Worm (Caenorhabditis elegans) whole organism, young adult: ENCODE data around the gene actl-1.
A peak's percentile ranks its signal among the peaks of the same experiment; 100 is the strongest.

ENCODE experiments used
- B0019.2 ChIP-seq: fragments of 200-800 bp; sonication (Bioruptor generic); conservative IDR thresholded peaks from 2 replicates; pipeline ENCODE4 v1.3.6; 2022; ENCODE audit warnings: missing genetic modification reagents, missing genetic modification characterization, missing compliant biosample characterization
- B0035.1 ChIP-seq: sonication (generic microtip); optimal IDR thresholded peaks from 2 replicates; lab custom pipeline; 2016; ENCODE audit warnings: missing genetic modification characterization, mild to moderate bottlenecking, missing compliant biosample characterization, missing genotype, missing genetic modification reagents
- B0261.1 ChIP-seq: sonication (generic microtip); optimal IDR thresholded peaks from 2 replicates; lab custom pipeline; 2016; ENCODE audit warnings: mild to moderate bottlenecking, missing genetic modification characterization, moderate library complexity, missing compliant biosample characterization
- C17E4.6 ChIP-seq: fragments of 200-800 bp; sonication (Bioruptor generic); IDR thresholded peaks from 2 replicates; pipeline ENCODE4 v1.3.6; 2022; ENCODE audit warnings: missing genetic modification reagents, missing genetic modification characterization, missing compliant biosample characterization
- F49E8.2 ChIP-seq: sonication (generic microtip); optimal IDR thresholded peaks from 3 replicates; lab custom pipeline; 2017; ENCODE audit warnings: missing genetic modification characterization, mild to moderate bottlenecking, missing compliant biosample characterization, antibody characterized with exemption, moderate library complexity; ENCODE audit not compliant: insufficient read depth
- F52B5.7 ChIP-seq: sonication (generic microtip); optimal IDR thresholded peaks from 2 replicates; lab custom pipeline; 2016; ENCODE audit warnings: mild to moderate bottlenecking, missing genetic modification characterization, missing compliant biosample characterization
- F57C9.4 ChIP-seq: sonication (generic microtip); optimal IDR thresholded peaks from 2 replicates; lab custom pipeline; 2017; ENCODE audit warnings: mild to moderate bottlenecking, missing genetic modification characterization, missing compliant biosample characterization
- K11D2.4 ChIP-seq: fragments of 200-800 bp; sonication (Bioruptor generic); IDR thresholded peaks from 2 replicates; pipeline ENCODE4 v1.3.6; 2022; ENCODE audit warnings: missing genetic modification reagents, missing genetic modification characterization, missing compliant biosample characterization
- T07F8.4 ChIP-seq: sonication (generic microtip); optimal IDR thresholded peaks from 2 replicates; lab custom pipeline; 2016; ENCODE audit warnings: mild to moderate bottlenecking, missing genetic modification characterization, moderate library complexity, missing compliant biosample characterization
- T26A5.8 ChIP-seq: sonication (generic microtip); optimal IDR thresholded peaks from 2 replicates; lab custom pipeline; 2016; ENCODE audit warnings: missing genetic modification characterization, missing compliant biosample characterization
- Y53F4B.3 ChIP-seq: fragments of 200-800 bp; sonication (Bioruptor generic); IDR thresholded peaks from 2 replicates; pipeline ENCODE4 v1.3.6; 2022; ENCODE audit warnings: missing genetic modification reagents, missing genetic modification characterization, missing compliant biosample characterization
- Y79H2A.3 ChIP-seq: fragments of 200-800 bp; sonication (Bioruptor generic); conservative IDR thresholded peaks from 2 replicates; pipeline ENCODE4 v1.3.6; 2022; ENCODE audit warnings: missing genetic modification reagents, missing genetic modification characterization, missing compliant biosample characterization
- ZK185.1 ChIP-seq: sonication (generic microtip); optimal IDR thresholded peaks from 2 replicates; lab custom pipeline; 2016; ENCODE audit warnings: mild to moderate bottlenecking, missing genetic modification characterization, missing compliant biosample characterization; ENCODE audit not compliant: poor library complexity, severe bottlenecking
- attf-6 ChIP-seq: fragments of 200-800 bp; sonication (Bioruptor generic); IDR thresholded peaks from 2 replicates; pipeline ENCODE4 v1.3.6; 2022; ENCODE audit warnings: missing genetic modification reagents, missing genetic modification characterization, missing compliant biosample characterization
- ccch-3 ChIP-seq: fragments of 200-800 bp; sonication (Bioruptor generic); optimal IDR thresholded peaks from 2 replicates; lab custom pipeline; 2018; ENCODE audit warnings: mild to moderate bottlenecking, missing genetic modification characterization, missing compliant biosample characterization
- cebp-1 ChIP-seq, 2 experiments: fragments of 200-800 bp in 1 of 2; sonication (Bioruptor generic) in 1 of 2; sonication (generic microtip) in 1 of 2; IDR thresholded peaks in 1 of 2; optimal IDR thresholded peaks in 1 of 2; 2 replicates each; pipeline versions ENCODE4 v1.3.6 to Lab custom; 2017 to 2022; ENCODE audit warnings: missing compliant biosample characterization in 2 of 2, missing genetic modification characterization in 2 of 2, mild to moderate bottlenecking in 1 of 2, missing genetic modification reagents in 1 of 2, moderate library complexity in 1 of 2
- ceh-27 ChIP-seq: fragments of 200-800 bp; sonication (Bioruptor generic); optimal IDR thresholded peaks from 2 replicates; lab custom pipeline; 2018; ENCODE audit warnings: mild to moderate bottlenecking, missing genetic modification characterization, moderate library complexity, missing compliant biosample characterization
- ceh-79 ChIP-seq: sonication (generic microtip); optimal IDR thresholded peaks from 2 replicates; lab custom pipeline; 2017; ENCODE audit warnings: mild to moderate bottlenecking, missing genetic modification characterization, missing compliant biosample characterization
- dox-1 ChIP-seq: fragments of 200-800 bp; sonication (Bioruptor generic); IDR thresholded peaks from 2 replicates; pipeline ENCODE4 v1.3.6; 2022; ENCODE audit warnings: missing genetic modification reagents, missing genetic modification characterization, missing compliant biosample characterization
- egl-18 ChIP-seq: fragments of 200-800 bp; sonication (Bioruptor generic); IDR thresholded peaks from 2 replicates; pipeline ENCODE4 v1.3.6; 2022; ENCODE audit warnings: missing genetic modification reagents, missing genetic modification characterization, missing compliant biosample characterization
- hmg-20 ChIP-seq: fragments of 200-800 bp; sonication (Bioruptor generic); IDR thresholded peaks from 2 replicates; pipeline ENCODE4 v1.3.6; 2022; ENCODE audit warnings: missing genetic modification reagents, missing genetic modification characterization, missing compliant biosample characterization
- hrde-1 ChIP-seq: sonication (generic microtip); optimal IDR thresholded peaks from 2 replicates; lab custom pipeline; 2016; ENCODE audit warnings: missing genetic modification characterization, mild to moderate bottlenecking, missing compliant biosample characterization, moderate library complexity, missing genotype, missing genetic modification reagents, borderline replicate concordance
- hsf-1 ChIP-seq: fragments of 200-800 bp; sonication (Bioruptor generic); IDR thresholded peaks from 2 replicates; pipeline ENCODE4 v1.3.6; 2022; ENCODE audit warnings: missing genetic modification reagents, missing genetic modification characterization, missing compliant biosample characterization
- lin-40 ChIP-seq: sonication (generic microtip); optimal IDR thresholded peaks from 2 replicates; lab custom pipeline; 2016; ENCODE audit warnings: missing genetic modification characterization, mild to moderate bottlenecking, missing compliant biosample characterization, missing genotype, missing genetic modification reagents
- lin-54 ChIP-seq: fragments of 200-800 bp; sonication (Bioruptor generic); optimal IDR thresholded peaks from 2 replicates; lab custom pipeline; 2018; ENCODE audit warnings: mild to moderate bottlenecking, missing genetic modification characterization, missing compliant biosample characterization
- lir-1 ChIP-seq: fragments of 200-800 bp; sonication (Bioruptor generic); conservative IDR thresholded peaks from 2 replicates; pipeline ENCODE4 v1.3.6; 2022; ENCODE audit warnings: missing genetic modification reagents, missing genetic modification characterization, missing compliant biosample characterization
- lsl-1 ChIP-seq: fragments of 200-800 bp; sonication (Bioruptor generic); optimal IDR thresholded peaks from 2 replicates; lab custom pipeline; 2018; ENCODE audit warnings: mild to moderate bottlenecking, missing genetic modification characterization, moderate library complexity, missing compliant biosample characterization
- lsy-27 ChIP-seq: sonication (generic microtip); optimal IDR thresholded peaks from 2 replicates; lab custom pipeline; 2017; ENCODE audit warnings: missing genetic modification characterization, mild to moderate bottlenecking, missing compliant biosample characterization, antibody characterized with exemption, missing genotype, borderline replicate concordance; ENCODE audit not compliant: insufficient read depth
- madf-10 ChIP-seq: sonication (generic microtip); optimal IDR thresholded peaks from 2 replicates; lab custom pipeline; 2016; ENCODE audit warnings: mild to moderate bottlenecking, missing genetic modification characterization, missing compliant biosample characterization
- nfyb-1 ChIP-seq: fragments of 200-800 bp; sonication (Bioruptor generic); IDR thresholded peaks from 2 replicates; pipeline ENCODE4 v1.3.6; 2022; ENCODE audit warnings: missing genetic modification reagents, missing genetic modification characterization, missing compliant biosample characterization
- nhr-27 ChIP-seq: fragments of 200-800 bp; sonication (Bioruptor generic); optimal IDR thresholded peaks from 2 replicates; lab custom pipeline; 2018; ENCODE audit warnings: mild to moderate bottlenecking, missing genetic modification characterization, moderate library complexity, missing compliant biosample characterization
- nhr-80 ChIP-seq: sonication (generic microtip); optimal IDR thresholded peaks from 2 replicates; lab custom pipeline; 2016; ENCODE audit warnings: missing genetic modification characterization, missing compliant biosample characterization
- pbrm-1 ChIP-seq: fragments of 200-800 bp; sonication (Bioruptor generic); IDR thresholded peaks from 2 replicates; pipeline ENCODE4 v1.3.6; 2022; ENCODE audit warnings: missing genetic modification reagents, missing genetic modification characterization, missing compliant biosample characterization
- repo-1 ChIP-seq: sonication (generic microtip); optimal IDR thresholded peaks from 2 replicates; lab custom pipeline; 2017; ENCODE audit warnings: mild to moderate bottlenecking, missing genetic modification characterization, missing compliant biosample characterization
- rpc-1 ChIP-seq, 2 experiments: fragments of 150-350 bp in 1 of 2; sonication (generic microtip) in 1 of 2; optimal IDR thresholded peaks; 2 replicates each; lab custom pipeline; 2014 to 2018; ENCODE audit warnings: missing biosample characterization in 1 of 2, missing genetic modification characterization in 1 of 2, missing genetic modification reagents in 1 of 2, missing genotype in 1 of 2
- sea-2 ChIP-seq: fragments of 200-800 bp; sonication (Bioruptor generic); IDR thresholded peaks from 2 replicates; pipeline ENCODE4 v1.3.6; 2022; ENCODE audit warnings: missing genetic modification characterization, missing compliant biosample characterization
- tbx-9 ChIP-seq: sonication (generic microtip); optimal IDR thresholded peaks from 2 replicates; lab custom pipeline; 2016; ENCODE audit warnings: borderline replicate concordance, missing genetic modification characterization, inconsistent platforms, missing compliant biosample characterization
- tlf-1 ChIP-seq: fragments of 200-800 bp; sonication (Bioruptor generic); optimal IDR thresholded peaks from 2 replicates; lab custom pipeline; 2018; ENCODE audit warnings: mild to moderate bottlenecking, missing genetic modification characterization, missing compliant biosample characterization
- unc-62 ChIP-seq: fragments of 150-350 bp; optimal IDR thresholded peaks from 2 replicates; lab custom pipeline; 2014; ENCODE audit warnings: missing biosample characterization, missing genetic modification reagents, missing genetic modification characterization
- zim-3 ChIP-seq: sonication (generic microtip); optimal IDR thresholded peaks from 2 replicates; lab custom pipeline; 2017; ENCODE audit warnings: mild to moderate bottlenecking, missing genetic modification characterization, moderate library complexity, missing compliant biosample characterization
- ztf-18 ChIP-seq: sonication (generic microtip); optimal IDR thresholded peaks from 2 replicates; lab custom pipeline; 2016; ENCODE audit warnings: missing genotype, mild to moderate bottlenecking, missing genetic modification characterization, missing compliant biosample characterization
- ztf-22 ChIP-seq: fragments of 200-800 bp; sonication (Bioruptor generic); optimal IDR thresholded peaks from 2 replicates; lab custom pipeline; 2018; ENCODE audit warnings: mild to moderate bottlenecking, missing genetic modification characterization, moderate library complexity, missing compliant biosample characterization
- ztf-26 ChIP-seq: sonication (generic microtip); optimal IDR thresholded peaks from 2 replicates; lab custom pipeline; 2017; ENCODE audit warnings: missing genetic modification characterization, missing compliant biosample characterization

The actl-1 gene

DNA sequence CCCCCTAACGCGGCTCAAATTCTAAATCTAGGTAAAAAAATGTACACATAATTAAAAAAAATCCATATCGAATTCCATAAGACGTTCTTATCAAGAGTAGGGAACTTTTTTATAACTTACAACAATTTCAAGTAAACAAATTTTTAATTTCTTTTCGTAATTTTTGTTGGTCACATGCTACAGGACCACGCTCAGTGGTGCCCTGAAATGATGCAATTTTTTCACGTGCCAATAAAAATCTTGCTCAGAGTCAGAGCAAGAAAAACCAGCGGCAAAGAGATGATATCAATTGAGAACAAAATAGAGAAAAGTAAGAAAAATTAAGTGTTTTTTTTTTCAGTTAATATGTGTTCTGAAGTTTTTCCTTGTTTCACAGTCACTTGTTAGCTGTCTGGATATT, 32.3 kb upstream of the actl-1 start (continued):
- TF ChIP-seq lsy-27 (tag; lab: Kevin White, UChicago): no peak
- TF ChIP-seq lin-54 (GFP tag; lab: Kevin White, UChicago): no peak
- TF ChIP-seq, all 124 proteins: peak for 0

DNA sequence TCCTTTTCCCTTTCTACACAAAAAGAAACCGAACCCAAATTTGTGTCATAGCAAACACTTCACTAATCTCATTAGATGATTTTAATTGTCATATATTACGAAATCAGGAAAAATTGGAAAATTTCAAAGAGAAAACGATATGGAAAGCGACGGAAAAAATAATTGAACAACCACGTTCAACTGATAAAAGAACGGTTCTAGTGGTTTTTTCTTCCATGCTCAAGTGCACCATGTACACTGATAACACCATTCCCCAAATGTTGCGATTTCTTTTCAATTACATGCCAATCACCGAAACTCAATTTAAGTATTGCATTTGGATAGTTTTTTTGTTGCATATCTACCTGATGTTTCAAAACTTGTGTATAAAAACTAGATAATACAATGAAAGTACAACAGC, 31.0 kb upstream of the actl-1 start:
- no peak for TF ChIP-seq B0019.2 (GFP tag; lab: Robert Waterston, UW)
- TF ChIP-seq hmg-20: no peak
- no peak for TF ChIP-seq madf-10 (tag; lab: Kevin White, UChicago)
- no peak for TF ChIP-seq hsf-1 (GFP tag; lab: Robert Waterston, UW)
- no peak for TF ChIP-seq F49E8.2 (tag; lab: Kevin White, UChicago)
- TF ChIP-seq unc-62: peak; percentile 75
- no peak for TF ChIP-seq Y53F4B.3
- TF ChIP-seq nhr-80: peak; percentile 90
- TF ChIP-seq egl-18 (GFP tag; lab: Robert Waterston, UW): no peak
- peak; percentile 42; the same call in 1 of the 2 replicates for TF ChIP-seq cebp-1 (GFP tag; IDR thresholded peaks at IDR 0.05; lab: Robert Waterston, UW)
- TF ChIP-seq cebp-1 (tag; optimal IDR thresholded peaks at IDR 0.05; lab: Kevin White, UChicago): peak; percentile 69
- TF ChIP-seq sea-2: no peak
- no peak for TF ChIP-seq lir-1
- 0 out of 2 replicates have a peak, but pooled peaks have one; percentile 16 for TF ChIP-seq nfyb-1 (GFP tag; lab: Robert Waterston, UW)
- no peak for TF ChIP-seq lsl-1 (GFP tag; lab: Kevin White, UChicago)
- TF ChIP-seq pbrm-1: no peak
- no peak for TF ChIP-seq T07F8.4 (tag; lab: Kevin White, UChicago)
- TF ChIP-seq Y79H2A.3 (GFP tag; lab: Robert Waterston, UW): no peak
- TF ChIP-seq attf-6 (GFP tag; lab: Robert Waterston, UW): no peak
- no peak for TF ChIP-seq dox-1
- no peak for TF ChIP-seq lsy-27 (tag; lab: Kevin White, UChicago)
- TF ChIP-seq ceh-27 (GFP tag; lab: Kevin White, UChicago): no peak
- TF ChIP-seq ceh-79: no peak

DNA sequence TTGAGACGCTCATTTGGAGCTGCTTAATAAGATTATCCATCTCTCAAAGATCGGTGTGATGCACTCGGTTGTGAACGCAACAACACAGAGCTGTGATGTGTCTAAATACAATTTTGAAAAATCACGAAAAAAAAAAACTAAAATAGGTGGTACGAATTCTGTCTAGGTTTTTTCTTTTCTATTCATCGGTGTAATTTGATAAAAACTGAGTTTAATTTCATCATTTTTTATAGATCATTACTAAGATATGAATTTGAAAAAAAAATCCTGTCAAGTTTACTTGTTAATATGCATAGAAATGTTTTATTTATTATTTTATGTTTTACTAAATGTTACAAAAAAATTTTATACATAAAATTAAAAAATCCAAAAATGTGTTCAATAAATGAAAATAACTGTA, 30.4 kb upstream of the actl-1 start, which contains the start of gene ceh-60:
Gene ceh-60 (minus strand): TSS at position 101 of the 400 bp plus-strand sequence.
- TF ChIP-seq F52B5.7 (tag; lab: Kevin White, UChicago): no peak
- TF ChIP-seq K11D2.4 (GFP tag; lab: Robert Waterston, UW): no peak
- no peak for TF ChIP-seq B0035.1 (tag; lab: Kevin White, UChicago)

DNA sequence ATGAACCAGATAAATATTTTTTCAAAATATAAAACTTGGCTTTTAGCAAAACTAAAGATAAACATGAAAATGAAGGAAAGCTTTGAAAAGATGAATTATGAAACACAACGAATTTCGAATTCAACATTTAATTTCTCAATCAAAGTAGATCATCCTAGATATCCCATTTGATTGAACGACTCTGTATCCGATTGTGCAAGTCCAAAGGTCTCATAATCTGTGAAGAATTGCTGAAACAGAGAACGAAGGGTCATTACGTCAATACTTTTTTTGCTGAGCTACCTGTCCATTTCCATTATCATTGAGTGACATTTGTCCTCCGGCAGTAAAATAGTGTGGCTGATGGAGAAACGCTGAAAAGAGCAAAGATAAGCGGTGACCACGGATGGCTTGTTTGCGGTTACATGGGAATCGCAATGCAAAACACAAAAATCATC, 23.0 kb upstream of the actl-1 start:
- TF ChIP-seq hrde-1: no peak
- TF ChIP-seq ztf-26 (tag; lab: Kevin White, UChicago): no peak
- peak; percentile 29 for TF ChIP-seq B0035.1 (tag; lab: Kevin White, UChicago)
- peak; percentile 40 for TF ChIP-seq ztf-22 (GFP tag; lab: Kevin White, UChicago)
- no peak for TF ChIP-seq nhr-27
- peak; percentile 92 for TF ChIP-seq nhr-80
- TF ChIP-seq B0261.1 (tag; lab: Kevin White, UChicago): no peak
- TF ChIP-seq T26A5.8: no peak
- no peak for TF ChIP-seq zim-3 (tag; lab: Kevin White, UChicago)
- TF ChIP-seq C17E4.6 (GFP tag; lab: Robert Waterston, UW): peak; percentile 19; the same call in 1 of the 2 replicates
- TF ChIP-seq ztf-18 (tag; lab: Kevin White, UChicago): no peak
- TF ChIP-seq tlf-1 (GFP tag; lab: Kevin White, UChicago): peak; percentile 69
- no peak for TF ChIP-seq rpc-1 (optimal IDR thresholded peaks at IDR 0.05; lab: Kevin White, UChicago)
- TF ChIP-seq rpc-1 (tag; optimal IDR thresholded peaks at IDR 0.05; lab: Kevin White, UChicago): no peak
- peak; percentile 69 for TF ChIP-seq repo-1 (tag; lab: Kevin White, UChicago)
- no peak for TF ChIP-seq B0019.2 (GFP tag; lab: Robert Waterston, UW)
- TF ChIP-seq lin-40 (tag; lab: Kevin White, UChicago): peak; percentile 7
- TF ChIP-seq tbx-9 (tag; lab: Kevin White, UChicago): no peak
- TF ChIP-seq ZK185.1: peak; percentile 18
- TF ChIP-seq ccch-3 (GFP tag; lab: Kevin White, UChicago): no peak
- TF ChIP-seq F57C9.4 (tag; lab: Kevin White, UChicago): no peak
